Fruit fly (Drosophila melanogaster): Measurements from ENCODE around the gene Aldh7A1.

The Aldh7A1 gene

DNA sequence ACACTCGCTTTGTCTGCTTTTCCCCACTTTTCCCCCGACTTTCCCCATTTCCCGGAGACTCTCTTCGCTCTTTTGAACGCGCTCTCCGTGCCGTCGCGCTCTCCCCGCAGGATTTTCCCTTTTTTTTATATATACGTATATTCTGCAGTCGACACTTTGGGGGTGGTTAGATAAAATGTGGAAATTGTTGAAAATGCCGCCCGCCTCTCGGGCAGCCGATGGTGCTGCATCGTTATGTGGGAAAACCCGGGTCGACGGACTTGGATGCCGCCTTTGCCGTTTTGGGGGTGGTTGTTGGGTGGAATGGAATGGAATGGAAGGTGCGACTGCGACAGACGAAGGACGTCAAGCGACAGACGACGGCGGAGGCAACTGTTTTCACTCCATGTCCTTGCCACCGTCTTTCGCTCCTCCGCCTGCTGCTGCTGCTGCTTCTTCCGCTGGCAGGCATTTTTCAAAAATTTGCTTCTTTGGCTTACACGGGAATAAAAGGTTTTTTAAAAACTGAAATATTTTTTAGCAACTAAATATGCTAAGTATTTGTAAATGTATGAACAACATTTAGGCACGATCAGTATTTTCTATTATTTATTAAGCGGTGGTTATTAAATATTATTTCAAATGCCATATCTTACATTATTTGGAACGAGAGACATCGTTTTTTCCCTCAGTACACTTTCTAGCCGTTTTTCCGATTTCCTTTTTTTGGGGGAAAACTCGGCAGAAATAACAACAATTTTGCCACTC lies 37.7 kb downstream of the Aldh7A1 start:
- TF ChIP-seq Jarid2 (GFP tag; optimal IDR thresholded peaks at IDR 0.05), result peak; percentile 15
- TF ChIP-seq Sin3A (optimal IDR thresholded peaks at IDR 0.05), result no peak
- TF ChIP-seq CG2199 (GFP tag; IDR thresholded peaks at IDR 0.05), result no peak
- no peak for TF ChIP-seq CG7372 (GFP tag; IDR thresholded peaks at IDR 0.05)
- TF ChIP-seq CG5245 (GFP tag; optimal IDR thresholded peaks at IDR 0.05), result no peak
- TF ChIP-seq Hr78 (GFP tag; optimal IDR thresholded peaks at IDR 0.05), result no peak
- TF ChIP-seq ase (GFP tag; IDR thresholded peaks at IDR 0.05), result no peak
- no peak for TF ChIP-seq CG8281 (tag; optimal IDR thresholded peaks at IDR 0.05)
- no peak for TF ChIP-seq CG1529 (GFP tag; optimal IDR thresholded peaks at IDR 0.05)
- TF ChIP-seq Stat92E (GFP tag; optimal IDR thresholded peaks at IDR 0.05), result no peak
- TF ChIP-seq grau (tag; optimal IDR thresholded peaks at IDR 0.05), result peak; percentile 57
- TF ChIP-seq CG4730 (GFP tag; IDR thresholded peaks at IDR 0.05), result no peak
- TF ChIP-seq CG18262 (tag; optimal IDR thresholded peaks at IDR 0.05), result peak; percentile 47
- TF ChIP-seq cad (GFP tag; optimal IDR thresholded peaks at IDR 0.05), result no peak
- no peak for TF ChIP-seq CHES-1-like (GFP tag; optimal IDR thresholded peaks at IDR 0.05)
- no peak for TF ChIP-seq nom (GFP tag; optimal IDR thresholded peaks at IDR 0.05)
- no peak for TF ChIP-seq Mrtf (GFP tag; IDR thresholded peaks at IDR 0.05)
- TF ChIP-seq pzg (GFP tag; optimal IDR thresholded peaks at IDR 0.05), result no peak
- peak; percentile 18 for TF ChIP-seq CG12659 (GFP tag; optimal IDR thresholded peaks at IDR 0.05)
- TF ChIP-seq CG9215 (GFP tag; IDR thresholded peaks at IDR 0.05), result no peak
- TF ChIP-seq slbo (GFP tag; IDR thresholded peaks at IDR 0.05), result peak; percentile 49
- no peak for TF ChIP-seq Awh (GFP tag; IDR thresholded peaks at IDR 0.05)
- TF ChIP-seq CG43689 (GFP tag; IDR thresholded peaks at IDR 0.05), result no peak
- no peak for TF ChIP-seq CG10654 (GFP tag; optimal IDR thresholded peaks at IDR 0.05)
- TF ChIP-seq CG11696 (GFP tag; IDR thresholded peaks at IDR 0.05), result no peak
- TF ChIP-seq CG13287 (GFP tag; IDR thresholded peaks at IDR 0.05; ENCODE audit: partially characterized antibody), result no peak
- TF ChIP-seq CG30431 (GFP tag; optimal IDR thresholded peaks at IDR 0.05), result no peak
- peak; percentile 16 for TF ChIP-seq CG12769 (tag; optimal IDR thresholded peaks at IDR 0.05)
- no peak for TF ChIP-seq H2.0 (GFP tag; IDR thresholded peaks at IDR 0.05)
- no peak for TF ChIP-seq CG11560 (tag; IDR thresholded peaks at IDR 0.05)
- TF ChIP-seq Ada2b (GFP tag; IDR thresholded peaks at IDR 0.05), result 0 out of 2 replicates have a peak, but pooled peaks have one; percentile 8
- no peak for TF ChIP-seq NC2β (GFP tag; optimal IDR thresholded peaks at IDR 0.05)
- TF ChIP-seq az2 (GFP tag; optimal IDR thresholded peaks at IDR 0.05), result peak; percentile 21
- TF ChIP-seq z (GFP tag; IDR thresholded peaks at IDR 0.05), result no peak
- TF ChIP-seq unpg (GFP tag; optimal IDR thresholded peaks at IDR 0.05), result peak; percentile 50
- no peak for TF ChIP-seq zen (tag; optimal IDR thresholded peaks at IDR 0.05)
- no peak for TF ChIP-seq CG4360 (GFP tag; IDR thresholded peaks at IDR 0.05)
- peak; percentile 6 for TF ChIP-seq CG10267 (tag; optimal IDR thresholded peaks at IDR 0.05)
- TF ChIP-seq bab2 (GFP tag; optimal IDR thresholded peaks at IDR 0.05), result peak; percentile 4
- no peak for TF ChIP-seq p53 (GFP tag; optimal IDR thresholded peaks at IDR 0.05)
- TF ChIP-seq CG31388 (GFP tag; optimal IDR thresholded peaks at IDR 0.05), result no peak
- no peak for TF ChIP-seq cato (GFP tag; optimal IDR thresholded peaks at IDR 0.05; ENCODE audit: borderline replicate concordance)
- no peak for TF ChIP-seq CG12219 (GFP tag; optimal IDR thresholded peaks at IDR 0.05)
- TF ChIP-seq tio (GFP tag; optimal IDR thresholded peaks at IDR 0.05), result no peak
- TF ChIP-seq Hey (tag; optimal IDR thresholded peaks at IDR 0.05), result no peak
- TF ChIP-seq Myb (GFP tag; optimal IDR thresholded peaks at IDR 0.05), result no peak
- TF ChIP-seq Ravus (GFP tag; IDR thresholded peaks at IDR 0.05), result no peak
- no peak for TF ChIP-seq sr (GFP tag; IDR thresholded peaks at IDR 0.05)
- no peak for TF ChIP-seq CG17328 (GFP tag; IDR thresholded peaks at IDR 0.05)
- TF ChIP-seq gcm (GFP tag; optimal IDR thresholded peaks at IDR 0.05), result no peak
- no peak for TF ChIP-seq CG32772 (GFP tag; IDR thresholded peaks at IDR 0.05)

Data from whole organism, embryonic.